Worm (Caenorhabditis elegans) whole organism, early embryonic: ENCODE measurements around the gene C33F10.4.

Experiments
- B0310.2 ChIP-seq: sonication (generic microtip); optimal IDR thresholded peaks from 2 replicates; lab custom pipeline; 2016; ENCODE audit warnings: mild to moderate bottlenecking, missing genetic modification characterization, missing compliant biosample characterization
- F13C5.2 ChIP-seq: sonication (generic microtip); optimal IDR thresholded peaks from 2 replicates; lab custom pipeline; 2017; ENCODE audit warnings: mild to moderate bottlenecking, missing genetic modification characterization, inconsistent platforms, missing compliant biosample characterization
- aly-1 ChIP-seq: sonication (generic microtip); optimal IDR thresholded peaks from 2 replicates; lab custom pipeline; 2016; ENCODE audit warnings: missing genetic modification characterization, missing compliant biosample characterization
- ama-1 ChIP-seq: fragments of 150-350 bp; optimal IDR thresholded peaks from 2 replicates; lab custom pipeline; 2014
- flt-1 ChIP-seq: fragments of 200-800 bp; sonication (Bioruptor generic); IDR thresholded peaks from 2 replicates; pipeline ENCODE4 v1.3.6; 2022; ENCODE audit warnings: missing genetic modification characterization, missing compliant biosample characterization
- hmbx-1 ChIP-seq: sonication (generic microtip); optimal IDR thresholded peaks from 2 replicates; lab custom pipeline; 2016; ENCODE audit warnings: mild to moderate bottlenecking, missing genetic modification characterization, missing compliant biosample characterization
- scrt-1 ChIP-seq: fragments of 200-800 bp; sonication (Bioruptor generic); IDR thresholded peaks from 2 replicates; pipeline ENCODE4 v1.3.6; 2022; ENCODE audit warnings: missing genetic modification characterization, missing compliant biosample characterization
- sea-1 ChIP-seq: fragments of 200-800 bp; sonication (Bioruptor generic); conservative IDR thresholded peaks from 2 replicates; pipeline ENCODE4 v1.3.6; 2022; ENCODE audit warnings: missing genetic modification characterization, missing compliant biosample characterization
- tbx-11 ChIP-seq: fragments of 200-800 bp; sonication (Bioruptor generic); IDR thresholded peaks from 2 replicates; pipeline ENCODE4 v1.3.6; 2022; ENCODE audit warnings: missing genetic modification characterization, missing compliant biosample characterization
- tbx-37 ChIP-seq: fragments of 200-800 bp; sonication (Bioruptor generic); conservative IDR thresholded peaks from 2 replicates; pipeline ENCODE4 v1.3.6; 2022; ENCODE audit warnings: missing genetic modification reagents, missing genetic modification characterization, missing compliant biosample characterization
- tra-4 ChIP-seq: sonication (generic microtip); optimal IDR thresholded peaks from 2 replicates; lab custom pipeline; 2017; ENCODE audit warnings: missing genetic modification characterization, missing compliant biosample characterization

- TF ChIP-seq ama-1, result no peak
- TF ChIP-seq tbx-37, result no peak
- no peak for TF ChIP-seq B0310.2 (tag; lab: Kevin White, UChicago)
- TF ChIP-seq hmbx-1 (tag; lab: Kevin White, UChicago), result no peak
- TF ChIP-seq sea-1 (GFP tag; lab: Robert Waterston, UW), result no peak
- TF ChIP-seq tbx-11, result no peak
- TF ChIP-seq tra-4, result no peak
- no peak for TF ChIP-seq F13C5.2
- no peak for TF ChIP-seq aly-1 (tag; lab: Kevin White, UChicago)
- no peak for TF ChIP-seq flt-1 (GFP tag; lab: Robert Waterston, UW)
- TF ChIP-seq scrt-1 (GFP tag; lab: Robert Waterston, UW), result no peak
Observed at ce11 chrII:4753133-4753532, 42.4 kb upstream of the C33F10.4 start, which contains the start of gene C27D9.1.
